Worm (Caenorhabditis elegans) whole organism, L1 larva: Measurements from ENCODE around the gene cam-1.

ENCODE experiments used
- Y116A8C.19 ChIP-seq: sonication (generic microtip); optimal IDR thresholded peaks from 2 replicates; lab custom pipeline; 2016; ENCODE audit warnings: missing compliant biosample characterization, missing genetic modification characterization, borderline replicate concordance
- ama-1 ChIP-seq: fragments of 150-350 bp; optimal IDR thresholded peaks from 2 replicates; lab custom pipeline; 2014
- ets-5 ChIP-seq: fragments of 200-800 bp; sonication (Bioruptor generic); IDR thresholded peaks from 2 replicates; pipeline ENCODE4 v1.3.6; 2022; ENCODE audit warnings: missing genetic modification characterization, missing compliant biosample characterization
- lin-13 ChIP-seq: fragments of 150-350 bp; optimal IDR thresholded peaks from 2 replicates; lab custom pipeline; 2014; ENCODE audit warnings: missing biosample characterization, missing genetic modification reagents, missing genetic modification characterization
- lin-15B ChIP-seq: fragments of 150-350 bp; sonication (generic microtip); optimal IDR thresholded peaks from 3 replicates; lab custom pipeline; 2014; ENCODE audit warnings: missing biosample characterization, missing genetic modification characterization
- lin-39 ChIP-seq: fragments of 150-350 bp; optimal IDR thresholded peaks from 2 replicates; lab custom pipeline; 2014; ENCODE audit warnings: missing biosample characterization, missing genetic modification reagents, missing genetic modification characterization
- nhr-237 ChIP-seq: fragments of 150-350 bp; optimal IDR thresholded peaks from 2 replicates; lab custom pipeline; 2014; ENCODE audit warnings: missing biosample characterization, missing genetic modification characterization
- nhr-28 ChIP-seq: fragments of 150-350 bp; optimal IDR thresholded peaks from 2 replicates; lab custom pipeline; 2014; ENCODE audit warnings: missing biosample characterization, missing genetic modification characterization
- nhr-47 ChIP-seq: sonication (generic microtip); optimal IDR thresholded peaks from 2 replicates; lab custom pipeline; 2016; ENCODE audit warnings: mild to moderate bottlenecking, missing genetic modification characterization, moderate library complexity, missing compliant biosample characterization
- nhr-77 ChIP-seq: fragments of 150-350 bp; optimal IDR thresholded peaks from 2 replicates; lab custom pipeline; 2014; ENCODE audit warnings: missing biosample characterization, missing genetic modification characterization
- skn-1 ChIP-seq: fragments of 150-350 bp; optimal IDR thresholded peaks from 2 replicates; lab custom pipeline; 2014; ENCODE audit warnings: missing biosample characterization, missing genetic modification characterization

ce11 chrII:9251529-9251928, 58.6 kb downstream of the cam-1 start:
- no peak for TF ChIP-seq ets-5 (GFP tag; lab: Robert Waterston, UW)
- TF ChIP-seq nhr-237 (tag; lab: Kevin White, UChicago), result no peak
- no peak for TF ChIP-seq lin-39 (tag; lab: Kevin White, UChicago)
- no peak for TF ChIP-seq nhr-47 (tag; lab: Kevin White, UChicago)
- TF ChIP-seq ama-1, result no peak
- TF ChIP-seq nhr-28 (tag; lab: Kevin White, UChicago), result no peak
- TF ChIP-seq lin-15B, result no peak
- no peak for TF ChIP-seq nhr-77
- TF ChIP-seq lin-13, result no peak
- TF ChIP-seq skn-1 (tag; lab: Kevin White, UChicago), result no peak
- no peak for TF ChIP-seq Y116A8C.19 (tag; lab: Kevin White, UChicago)
